Fruit fly (Drosophila melanogaster) whole organism, wandering third instar larva: ENCODE data around the gene CG17154.

Source experiments
- Abd-B ChIP-seq: fragments of >200 bp; optimal IDR thresholded peaks from 2 replicates; lab custom pipeline; 2017; ENCODE audit warnings: missing biosample characterization, missing genetic modification characterization
- OdsH ChIP-seq: fragments of 200-800 bp; sonication (Bioruptor generic); optimal IDR thresholded peaks from 2 replicates; lab custom pipeline; 2016; ENCODE audit warnings: missing biosample characterization, mild to moderate bottlenecking, missing genetic modification characterization
- br ChIP-seq: fragments of 200-800 bp; sonication (Bioruptor generic); optimal IDR thresholded peaks from 2 replicates; lab custom pipeline; 2016; ENCODE audit warnings: missing biosample characterization, missing genetic modification characterization
- fru ChIP-seq: fragments of 200-800 bp; sonication (Bioruptor generic); optimal IDR thresholded peaks from 3 replicates; lab custom pipeline; 2016; ENCODE audit warnings: missing biosample characterization, mild to moderate bottlenecking, missing genetic modification characterization
- h ChIP-seq: fragments of 200-800 bp; sonication (Bioruptor generic); optimal IDR thresholded peaks from 3 replicates; lab custom pipeline; 2016; ENCODE audit warnings: missing biosample characterization, mild to moderate bottlenecking, missing genetic modification characterization
- sv ChIP-seq: fragments of 200-800 bp; sonication (Bioruptor generic); optimal IDR thresholded peaks from 3 replicates; lab custom pipeline; 2016; ENCODE audit warnings: missing biosample characterization, missing genetic modification characterization
- woc ChIP-seq: sonication (Bioruptor generic); optimal IDR thresholded peaks from 2 replicates; lab custom pipeline; 2016; ENCODE audit warnings: missing biosample characterization, mild to moderate bottlenecking, missing genetic modification characterization

- no peak for TF ChIP-seq OdsH (GFP tag; lab: Kevin White, UChicago)
- no peak for TF ChIP-seq Abd-B (GFP tag; lab: Kevin White, UChicago)
- TF ChIP-seq sv: no peak
- TF ChIP-seq woc (GFP tag; lab: Kevin White, UChicago): no peak
- TF ChIP-seq h (GFP tag; lab: Kevin White, UChicago): no peak
- no peak for TF ChIP-seq fru (GFP tag; lab: Kevin White, UChicago)
- no peak for TF ChIP-seq br
Measured at dm6 chr3L:12127294-12128029, 39.0 kb downstream of the CG17154 start, which contains the start of the genes Ir68b and CG34241.
